Fruit fly (Drosophila melanogaster): ENCODE results near the gene CG3638.
A peak's percentile ranks its signal among the peaks of the same experiment; 100 is the strongest.

CG3638 gene

dm6 chrX:1215000-1215399 is 21.5 kb downstream of the CG3638 start, which contains the start of gene CG11398 (continued):
- TF ChIP-seq CG17186 (GFP tag; optimal IDR thresholded peaks at IDR 0.05) (peak; percentile 74), tna (GFP tag; IDR thresholded peaks at IDR 0.05; ENCODE audit: partially characterized antibody) (peak; percentile 48), Dll (GFP tag; IDR thresholded peaks at IDR 0.05; ENCODE audit: partially characterized antibody) (peak; percentile 73), C15 (GFP tag; IDR thresholded peaks at IDR 0.05) (no peak), trem (tag; optimal IDR thresholded peaks at IDR 0.05) (peak; percentile 81), pzg (GFP tag; optimal IDR thresholded peaks at IDR 0.05) (peak; percentile 81), CG4820 (GFP tag; optimal IDR thresholded peaks at IDR 0.05) (no peak), CG42726 (GFP tag; IDR thresholded peaks at IDR 0.05; ENCODE audit: partially characterized antibody) (peak; percentile 78), mld (GFP tag; IDR thresholded peaks at IDR 0.05; ENCODE audit: partially characterized antibody) (0 out of 3 replicates have a peak, but pooled peaks have one; percentile 33), CG10267 (tag; optimal IDR thresholded peaks at IDR 0.05) (peak; percentile 79), zen (tag; optimal IDR thresholded peaks at IDR 0.05) (peak; percentile 11), CG2712 (tag; optimal IDR thresholded peaks at IDR 0.05) (peak; percentile 19), CG3995 (GFP tag; optimal IDR thresholded peaks at IDR 0.05) (peak; percentile 36), Bgb (GFP tag; IDR thresholded peaks at IDR 0.05; ENCODE audit: partially characterized antibody) (peak; percentile 84), bbx (GFP tag; IDR thresholded peaks at IDR 0.05; ENCODE audit: partially characterized antibody) (peak; percentile 86), Dref (GFP tag; IDR thresholded peaks at IDR 0.05) (peak; percentile 81), CG1603 (tag; optimal IDR thresholded peaks at IDR 0.05) (peak; percentile 83), ap (GFP tag; IDR thresholded peaks at IDR 0.05) (no peak), hb (GFP tag; IDR thresholded peaks at IDR 0.05; ENCODE audit: partially characterized antibody) (peak; percentile 56; the same call in 1 of the 3 replicates), CG33213 (GFP tag; optimal IDR thresholded peaks at IDR 0.05) (peak; percentile 55), MBD-R2 (GFP tag; IDR thresholded peaks at IDR 0.05) (peak; percentile 82), Ada2b (GFP tag; IDR thresholded peaks at IDR 0.05) (no peak), ato (GFP tag; IDR thresholded peaks at IDR 0.05; ENCODE audit: partially characterized antibody) (peak; percentile 67; the same call in 1 of the 2 replicates), chif (GFP tag; optimal IDR thresholded peaks at IDR 0.05) (no peak), nerfin-2 (GFP tag; IDR thresholded peaks at IDR 0.05; ENCODE audit: partially characterized antibody) (peak; percentile 51; the same call in 1 of the 2 replicates), CG6813 (GFP tag; optimal IDR thresholded peaks at IDR 0.05) (no peak), CG11398 (GFP tag; optimal IDR thresholded peaks at IDR 0.05) (peak; percentile 7), CG7928 (GFP tag; optimal IDR thresholded peaks at IDR 0.05) (peak; percentile 2), CG12391 (tag; optimal IDR thresholded peaks at IDR 0.05) (peak; percentile 20), Myb (GFP tag; optimal IDR thresholded peaks at IDR 0.05) (peak; percentile 95), CG16863 (GFP tag; optimal IDR thresholded peaks at IDR 0.05) (no peak), slbo (GFP tag; IDR thresholded peaks at IDR 0.05) (peak; percentile 21; the same call in 1 of the 2 replicates), lab (GFP tag; optimal IDR thresholded peaks at IDR 0.05) (no peak), CG7271 (tag; optimal IDR thresholded peaks at IDR 0.05) (no peak), Ets65A (GFP tag) (no peak), CG15514 (GFP tag; optimal IDR thresholded peaks at IDR 0.05) (peak; percentile 65), hbn (GFP tag; IDR thresholded peaks at IDR 0.05; ENCODE audit: partially characterized antibody) (peak; percentile 77; the same call in 1 of the 2 replicates), CG11723 (GFP tag; optimal IDR thresholded peaks at IDR 0.05) (no peak), CG2875 (GFP tag; optimal IDR thresholded peaks at IDR 0.05) (no peak), inv (GFP tag; IDR thresholded peaks at IDR 0.05; ENCODE audit: partially characterized antibody) (peak; percentile 68), CG13287 (GFP tag; IDR thresholded peaks at IDR 0.05; ENCODE audit: partially characterized antibody) (peak; percentile 87), CG14860 (GFP tag; IDR thresholded peaks at IDR 0.05; ENCODE audit: partially characterized antibody) (peak; percentile 62; the same call in 2 of the 3 replicates), CG10543 (GFP tag; optimal IDR thresholded peaks at IDR 0.05) (no peak), E2f2 (GFP tag; IDR thresholded peaks at IDR 0.05) (peak; percentile 82), CG32532 (GFP tag; IDR thresholded peaks at IDR 0.05) (no peak), ssp (GFP tag; IDR thresholded peaks at IDR 0.05) (peak; percentile 82), fru (optimal IDR thresholded peaks at IDR 0.05) (no peak), Optix (GFP tag; IDR thresholded peaks at IDR 0.05) (no peak), BEAF-32 (GFP tag; optimal IDR thresholded peaks at IDR 0.05) (peak; percentile 86)

Measured in whole organism, embryonic.